Fruit fly (Drosophila melanogaster) whole organism, embryonic: ENCODE data around the gene Ae2.
A peak's percentile ranks its signal among the peaks of the same experiment; 100 is the strongest.

Experiments
- BtbVII ChIP-seq: fragments of 200-800 bp; sonication (Bioruptor generic); optimal IDR thresholded peaks from 3 replicates; lab custom pipeline; 2017; ENCODE audit warnings: missing biosample characterization, mild to moderate bottlenecking, missing genetic modification characterization
- C15 ChIP-seq: fragments of 200-800 bp; sonication (Bioruptor generic); IDR thresholded peaks from 3 replicates; pipeline ENCODE4 v1.3.6; 2022; ENCODE audit warnings: missing biosample characterization, missing genetic modification characterization
- CG10654 ChIP-seq: fragments of 200-800 bp; sonication (Bioruptor generic); optimal IDR thresholded peaks from 2 replicates; lab custom pipeline; 2016; ENCODE audit warnings: missing biosample characterization, missing genetic modification characterization
- CG1233 ChIP-seq: fragments of 200-800 bp; sonication (Bioruptor generic); optimal IDR thresholded peaks from 4 replicates; lab custom pipeline; 2018; ENCODE audit warnings: missing biosample characterization, mild to moderate bottlenecking, missing genetic modification characterization
- CG13123 ChIP-seq: fragments of 200-800 bp; sonication (Bioruptor generic); optimal IDR thresholded peaks from 2 replicates; lab custom pipeline; 2016; ENCODE audit warnings: missing biosample characterization, missing genetic modification characterization
- CG14050 ChIP-seq: fragments of 200-800 bp; sonication (Bioruptor generic); IDR thresholded peaks from 3 replicates; pipeline ENCODE4 v1.3.6; 2022; ENCODE audit warnings: missing biosample characterization, missing genetic modification characterization
- CG14710 ChIP-seq: fragments of 200-800 bp; sonication (Bioruptor generic); optimal IDR thresholded peaks from 3 replicates; lab custom pipeline; 2019; ENCODE audit warnings: missing biosample characterization, mild to moderate bottlenecking, missing genetic modification characterization, moderate library complexity
- CG17328 ChIP-seq: fragments of 200-800 bp; sonication (Bioruptor generic); IDR thresholded peaks from 2 replicates; pipeline ENCODE4 v1.3.6; 2022; ENCODE audit warnings: missing biosample characterization, missing genetic modification characterization
- CG17359 ChIP-seq: fragments of 200-800 bp; sonication (Bioruptor generic); optimal IDR thresholded peaks from 3 replicates; lab custom pipeline; 2018; ENCODE audit warnings: missing biosample characterization, mild to moderate bottlenecking, missing genetic modification characterization, moderate library complexity
- CG17802 ChIP-seq: fragments of 200-800 bp; sonication (Bioruptor generic); optimal IDR thresholded peaks from 2 replicates; lab custom pipeline; 2018; ENCODE audit warnings: missing biosample characterization, mild to moderate bottlenecking, missing genetic modification characterization, moderate library complexity
- CG18011 ChIP-seq: fragments of 200-800 bp; sonication (Bioruptor generic); optimal IDR thresholded peaks from 2 replicates; lab custom pipeline; 2017; ENCODE audit warnings: missing biosample characterization, missing genetic modification characterization, mild to moderate bottlenecking, moderate library complexity, missing genotype
- CG18476 ChIP-seq: fragments of 200-800 bp; sonication (Bioruptor generic); optimal IDR thresholded peaks from 2 replicates; lab custom pipeline; 2016; ENCODE audit warnings: missing biosample characterization, mild to moderate bottlenecking, missing genetic modification characterization
- CG2116 ChIP-seq: fragments of 200-800 bp; sonication (Bioruptor generic); optimal IDR thresholded peaks from 3 replicates; lab custom pipeline; 2018; ENCODE audit warnings: missing biosample characterization, mild to moderate bottlenecking, missing genetic modification characterization
- CG31365 ChIP-seq: fragments of 200-800 bp; sonication (Bioruptor generic); optimal IDR thresholded peaks from 2 replicates; lab custom pipeline; 2018; ENCODE audit warnings: missing biosample characterization, mild to moderate bottlenecking, missing genetic modification characterization
- CG4424 ChIP-seq: fragments of 200-800 bp; sonication (Bioruptor generic); optimal IDR thresholded peaks from 3 replicates; lab custom pipeline; 2016; ENCODE audit warnings: missing biosample characterization, missing genetic modification characterization
- CG4617 ChIP-seq: fragments of 200-800 bp; sonication (Bioruptor generic); optimal IDR thresholded peaks from 3 replicates; lab custom pipeline; 2016; ENCODE audit warnings: missing biosample characterization, missing genetic modification characterization, borderline replicate concordance
- CG7839 ChIP-seq: fragments of 200-800 bp; sonication (Bioruptor generic); optimal IDR thresholded peaks from 3 replicates; lab custom pipeline; 2018; ENCODE audit warnings: missing biosample characterization, mild to moderate bottlenecking, missing genetic modification characterization, moderate library complexity
- CG8924 ChIP-seq: fragments of 200-800 bp; optimal IDR thresholded peaks from 3 replicates; lab custom pipeline; 2019; ENCODE audit warnings: missing biosample characterization, mild to moderate bottlenecking, missing genetic modification characterization, moderate library complexity
- Camta ChIP-seq: fragments of 200-800 bp; sonication (Bioruptor generic); optimal IDR thresholded peaks from 2 replicates; lab custom pipeline; 2016; ENCODE audit warnings: missing biosample characterization, missing genetic modification characterization
- D19A ChIP-seq: fragments of 200-800 bp; optimal IDR thresholded peaks from 3 replicates; lab custom pipeline; 2019; ENCODE audit warnings: missing biosample characterization, mild to moderate bottlenecking, missing genetic modification characterization, moderate library complexity
- D19B ChIP-seq: fragments of 200-800 bp; sonication (Bioruptor generic); optimal IDR thresholded peaks from 2 replicates; lab custom pipeline; 2017; ENCODE audit warnings: missing biosample characterization, mild to moderate bottlenecking, missing genetic modification characterization
- Dip2 ChIP-seq: fragments of 200-800 bp; sonication (Bioruptor generic); IDR thresholded peaks from 2 replicates; pipeline ENCODE4 v1.3.6; 2022; ENCODE audit warnings: missing biosample characterization, missing genetic modification characterization
- E2f1 ChIP-seq: fragments of 200-800 bp; sonication (Bioruptor generic); IDR thresholded peaks from 2 replicates; pipeline ENCODE4 v1.3.6; 2022; ENCODE audit warnings: missing biosample characterization, missing genetic modification characterization
- Eip74EF ChIP-seq, 2 experiments: fragments of 200-800 bp in 1 of 2; fragments of >200 bp in 1 of 2; sonication (Bioruptor generic) in 1 of 2; optimal IDR thresholded peaks; 2 replicates each; lab custom pipeline; 2017 to 2019; ENCODE audit warnings: missing biosample characterization in 2 of 2, missing genetic modification characterization in 2 of 2, mild to moderate bottlenecking in 1 of 2, moderate library complexity in 1 of 2
- Gsc ChIP-seq: fragments of 200-800 bp; sonication (Bioruptor generic); IDR thresholded peaks from 2 replicates; pipeline ENCODE4 v1.3.6; 2022; ENCODE audit warnings: missing biosample characterization, missing genetic modification characterization
- Gug ChIP-seq: fragments of 200-800 bp; sonication (Bioruptor generic); IDR thresholded peaks from 4 replicates; pipeline ENCODE4 v1.3.6; 2022; ENCODE audit warnings: missing biosample characterization, missing genetic modification characterization
- HLH54F ChIP-seq: fragments of 200-800 bp; sonication (Bioruptor generic); optimal IDR thresholded peaks from 3 replicates; lab custom pipeline; 2016; ENCODE audit warnings: missing biosample characterization, missing genetic modification characterization
- HmgZ ChIP-seq: fragments of 200-800 bp; sonication (Bioruptor generic); optimal IDR thresholded peaks from 2 replicates; lab custom pipeline; 2018; ENCODE audit warnings: missing biosample characterization, mild to moderate bottlenecking, missing genetic modification characterization
- Sox100B ChIP-seq: fragments of 200-800 bp; sonication (Bioruptor generic); optimal IDR thresholded peaks from 3 replicates; lab custom pipeline; 2018; ENCODE audit warnings: missing biosample characterization, mild to moderate bottlenecking, missing genetic modification characterization
- Spps ChIP-seq: fragments of 200-800 bp; sonication (Bioruptor generic); optimal IDR thresholded peaks from 2 replicates; lab custom pipeline; 2018; ENCODE audit warnings: missing biosample characterization, mild to moderate bottlenecking, missing genetic modification characterization
- Sry-δ ChIP-seq: fragments of 200-800 bp; sonication (Bioruptor generic); optimal IDR thresholded peaks from 2 replicates; lab custom pipeline; 2016; ENCODE audit warnings: missing biosample characterization, missing genetic modification characterization
- Taf1 ChIP-seq: fragments of 200-800 bp; sonication (Bioruptor generic); IDR thresholded peaks from 2 replicates; pipeline ENCODE4 v1.3.6; 2022; ENCODE audit warnings: missing biosample characterization, missing genetic modification characterization
- amos ChIP-seq: fragments of 200-800 bp; sonication (Bioruptor generic); IDR thresholded peaks from 2 replicates; pipeline ENCODE4 v1.3.6; 2022; ENCODE audit warnings: missing biosample characterization, missing genetic modification characterization; ENCODE audit not compliant: partially characterized antibody
- chn ChIP-seq: fragments of 200-800 bp; sonication (Bioruptor generic); optimal IDR thresholded peaks from 2 replicates; lab custom pipeline; 2016; ENCODE audit warnings: missing biosample characterization, missing genetic modification characterization
- crol ChIP-seq: fragments of 200-800 bp; sonication (Bioruptor generic); IDR thresholded peaks from 2 replicates; pipeline ENCODE4 v1.3.6; 2022; ENCODE audit warnings: missing biosample characterization, missing genetic modification characterization
- dm ChIP-seq: fragments of 200-800 bp; sonication (Bioruptor generic); optimal IDR thresholded peaks from 3 replicates; lab custom pipeline; 2016; ENCODE audit warnings: missing biosample characterization, missing genetic modification characterization
- exex ChIP-seq: fragments of 200-800 bp; sonication (Bioruptor generic); optimal IDR thresholded peaks from 4 replicates; lab custom pipeline; 2018; ENCODE audit warnings: missing biosample characterization, mild to moderate bottlenecking, missing genetic modification characterization, moderate library complexity
- h ChIP-seq: fragments of >200 bp; optimal IDR thresholded peaks from 2 replicates; lab custom pipeline; 2017
- insv ChIP-seq, 2 experiments: fragments of 200-800 bp; sonication (Bioruptor generic); optimal IDR thresholded peaks; 3 replicates each; lab custom pipeline; 2016 to 2018; ENCODE audit warnings: missing biosample characterization in 2 of 2, missing genetic modification characterization in 2 of 2
- jumu ChIP-seq: fragments of 200-800 bp; sonication (Bioruptor generic); optimal IDR thresholded peaks from 3 replicates; lab custom pipeline; 2016; ENCODE audit warnings: missing biosample characterization, missing genetic modification characterization
- pan ChIP-seq, 4 experiments: fragments of >200 bp in 3 of 4; fragments of 200-800 bp in 1 of 4; sonication (Bioruptor generic) in 1 of 4; optimal IDR thresholded peaks in 3 of 4; IDR thresholded peaks in 1 of 4; 2 replicates each; pipeline versions ENCODE4 v1.3.6 to Lab custom; 2017 to 2022; ENCODE audit warnings: missing biosample characterization in 2 of 4, missing genetic modification characterization in 2 of 4, mixed read lengths in 1 of 4
- pita ChIP-seq: fragments of 200-800 bp; sonication (Bioruptor generic); optimal IDR thresholded peaks from 2 replicates; lab custom pipeline; 2017; ENCODE audit warnings: missing biosample characterization, mild to moderate bottlenecking, missing genetic modification characterization
- row ChIP-seq: fragments of 200-800 bp; sonication (Bioruptor generic); IDR thresholded peaks from 3 replicates; pipeline ENCODE4 v1.3.6; 2022; ENCODE audit warnings: missing biosample characterization, missing genetic modification characterization
- sd ChIP-seq: fragments of 200-800 bp; sonication (Bioruptor generic); optimal IDR thresholded peaks from 3 replicates; lab custom pipeline; 2018; ENCODE audit warnings: missing biosample characterization, mild to moderate bottlenecking, missing genetic modification characterization, moderate library complexity
- seq ChIP-seq: fragments of 200-800 bp; sonication (Bioruptor generic); IDR thresholded peaks from 2 replicates; pipeline ENCODE4 v1.3.6; 2022; ENCODE audit warnings: missing biosample characterization, missing genetic modification characterization
- ssp ChIP-seq: fragments of 200-800 bp; sonication (Bioruptor generic); IDR thresholded peaks from 2 replicates; pipeline ENCODE4 v1.3.6; 2022; ENCODE audit warnings: missing biosample characterization, missing genetic modification characterization
- tgo ChIP-seq: fragments of 200-800 bp; sonication (Bioruptor generic); IDR thresholded peaks from 3 replicates; pipeline ENCODE4 v1.3.6; 2022; ENCODE audit warnings: missing biosample characterization, missing genetic modification characterization
- tio ChIP-seq: fragments of 200-800 bp; sonication (Bioruptor generic); optimal IDR thresholded peaks from 2 replicates; lab custom pipeline; 2017; ENCODE audit warnings: missing biosample characterization, missing genetic modification characterization, inconsistent platforms
- tll ChIP-seq, 2 experiments: fragments of 200-800 bp in 1 of 2; fragments of >200 bp in 1 of 2; sonication (Bioruptor generic) in 1 of 2; optimal IDR thresholded peaks; 2 replicates each; lab custom pipeline; 2017 to 2019; ENCODE audit warnings: missing biosample characterization in 2 of 2, missing genetic modification characterization in 2 of 2, mild to moderate bottlenecking in 1 of 2, moderate library complexity in 1 of 2
- wdn ChIP-seq: fragments of 200-800 bp; sonication (Bioruptor generic); IDR thresholded peaks from 2 replicates; pipeline ENCODE4 v1.3.6; 2022; ENCODE audit warnings: missing biosample characterization, missing genetic modification characterization

Gene Ae2

DNA sequence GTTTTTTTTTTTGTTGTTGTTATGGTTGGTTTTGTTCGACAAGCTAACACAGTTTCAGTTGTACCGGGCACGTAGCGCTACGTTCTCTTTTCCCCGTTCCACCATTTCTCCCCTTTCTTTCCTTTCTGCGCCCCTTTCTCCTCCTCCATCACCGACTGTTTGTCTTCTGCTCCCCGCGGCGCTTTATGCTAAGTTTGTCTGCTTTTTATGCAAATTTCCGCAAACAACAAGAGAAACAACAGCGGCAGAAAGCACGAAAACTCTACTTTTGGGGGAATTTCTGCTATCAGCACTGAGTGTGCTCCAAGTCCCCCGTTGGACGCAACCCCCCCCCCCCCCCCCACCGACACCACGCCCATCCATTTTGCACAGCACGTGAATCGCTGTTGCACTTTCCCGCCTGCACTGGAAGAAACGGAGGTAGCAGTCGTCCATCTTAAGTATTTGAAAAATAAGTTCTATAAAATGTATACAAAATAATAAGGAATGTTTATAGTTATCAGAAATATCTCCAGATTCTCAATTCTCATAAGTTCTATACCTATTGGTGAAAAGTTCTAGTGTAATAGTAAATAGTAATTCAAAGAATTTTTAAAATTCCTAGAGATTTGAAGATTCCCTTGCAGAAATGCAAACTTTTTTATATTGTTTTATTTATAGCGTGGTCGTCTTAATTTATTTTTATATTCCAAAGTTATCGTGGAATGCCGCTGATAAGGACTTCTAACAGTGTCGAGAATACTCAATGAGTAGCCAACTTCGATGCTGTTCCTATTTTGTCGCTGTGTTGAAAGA, 1.8 kb downstream of the Ae2 start (continued):
- TF ChIP-seq Sox100B (GFP tag; lab: Kevin White, UChicago) (no peak), CG14050 (GFP tag; lab: Robert Waterston, UW) (no peak), CG17359 (tag; lab: Kevin White, UChicago) (no peak), amos (GFP tag; lab: Robert Waterston, UW) (no peak), h (lab: Kevin White, UChicago) (no peak), D19A (tag; lab: Kevin White, UChicago) (no peak), chn (no peak), Spps (tag; lab: Kevin White, UChicago) (no peak), D19B (no peak), CG10654 (GFP tag; lab: Kevin White, UChicago) (no peak), sd (no peak), CG1233 (GFP tag; lab: Kevin White, UChicago) (no peak), BtbVII (GFP tag; lab: Kevin White, UChicago) (no peak), Gsc (GFP tag; lab: Robert Waterston, UW) (no peak), HmgZ (tag; lab: Kevin White, UChicago) (no peak), jumu (no peak), Camta (GFP tag; lab: Kevin White, UChicago) (no peak), C15 (GFP tag; lab: Robert Waterston, UW) (no peak), E2f1 (no peak), CG13123 (GFP tag; lab: Kevin White, UChicago) (no peak), row (GFP tag; lab: Robert Waterston, UW) (0 out of 3 replicates have a peak, but pooled peaks have one; percentile 21), pan (optimal IDR thresholded peaks at IDR 0.05; lab: Kevin White, UChicago) (no peak), pan (GFP tag; optimal IDR thresholded peaks at IDR 0.05 in 1 of 2, IDR thresholded peaks at IDR 0.05 in 1 of 2) (peak in 1 of 2 experiments; percentile 15), CG2116 (GFP tag; lab: Kevin White, UChicago) (no peak), Taf1 (GFP tag; lab: Robert Waterston, UW) (no peak), CG14710 (no peak), Eip74EF (GFP tag; optimal IDR thresholded peaks at IDR 0.05; lab: Kevin White, UChicago) (no peak), CG4617 (no peak), CG4424 (no peak), tll (GFP tag; optimal IDR thresholded peaks at IDR 0.05; lab: Kevin White, UChicago) (no peak), tio (no peak), CG18011 (GFP tag; lab: Kevin White, UChicago) (no peak), CG31365 (tag; lab: Kevin White, UChicago) (no peak), wdn (no peak), crol (GFP tag; lab: Robert Waterston, UW) (peak; percentile 69), seq (GFP tag; lab: Robert Waterston, UW) (no peak), exex (tag; lab: Kevin White, UChicago) (no peak), CG17802 (no peak), insv (GFP tag; optimal IDR thresholded peaks at IDR 0.05; lab: Kevin White, UChicago) (no peak), CG17328 (no peak), CG18476 (GFP tag; lab: Kevin White, UChicago) (no peak), pita (GFP tag; lab: Kevin White, UChicago) (no peak), CG7839 (tag; lab: Kevin White, UChicago) (peak; percentile 12), Gug (GFP tag; lab: Robert Waterston, UW) (no peak), dm (GFP tag; lab: Kevin White, UChicago) (no peak), Dip2 (GFP tag; lab: Robert Waterston, UW) (no peak), tgo (GFP tag; lab: Robert Waterston, UW) (no peak), Sry-δ (no peak), HLH54F (GFP tag; lab: Kevin White, UChicago) (no peak), CG8924 (tag; lab: Kevin White, UChicago) (no peak), ssp (no peak)
